Fruit fly (Drosophila melanogaster) whole organism, pupa: ENCODE data around the gene elm.

ENCODE experiments used
- CG34367 ChIP-seq: fragments of 200-800 bp; sonication (Bioruptor generic); optimal IDR thresholded peaks from 2 replicates; lab custom pipeline; 2018; ENCODE audit warnings: missing biosample characterization, mild to moderate bottlenecking, missing genetic modification characterization
- EcR ChIP-seq: fragments of 200-800 bp; sonication (Bioruptor generic); optimal IDR thresholded peaks from 3 replicates; lab custom pipeline; 2019; ENCODE audit warnings: missing biosample characterization, missing genetic modification characterization, mild to moderate bottlenecking, moderate library complexity, missing genetic modification reagents

DNA sequence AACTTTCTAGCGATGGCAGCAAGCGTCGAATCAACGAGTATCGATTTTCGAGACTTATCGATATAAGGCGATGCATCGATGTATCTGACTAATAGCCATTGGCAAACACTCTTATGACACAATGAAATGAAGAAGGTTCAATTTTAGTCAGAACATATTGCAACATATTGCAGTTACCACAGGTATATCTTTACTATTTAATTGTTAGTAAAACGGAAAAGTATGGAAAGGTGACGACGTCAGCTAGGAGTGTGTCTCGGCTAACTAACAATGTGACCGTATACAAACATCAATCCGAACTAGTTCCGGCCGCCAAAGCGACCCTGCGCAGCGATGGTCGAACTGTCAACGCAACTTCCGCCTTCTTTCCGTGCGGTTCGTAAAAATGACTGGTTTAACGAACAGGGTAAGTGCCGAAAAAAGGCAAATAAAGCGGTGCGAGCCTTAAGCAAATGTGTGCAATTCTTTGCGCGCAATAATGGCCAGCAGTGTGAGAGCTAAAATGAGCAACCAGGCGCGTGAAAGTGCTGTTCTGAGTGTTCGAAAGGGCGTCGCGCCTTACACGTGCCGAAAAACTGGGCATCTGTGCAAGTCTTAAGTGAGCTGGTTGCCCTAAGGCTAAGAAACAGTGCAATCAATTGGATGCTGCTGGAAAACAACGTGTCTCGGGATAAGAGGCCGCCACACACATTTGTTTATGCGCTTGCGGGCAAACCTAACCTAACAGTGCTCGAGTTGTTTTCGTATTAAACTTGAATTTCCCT, 30.4 kb downstream of the elm start, which contains the start of the genes Dph4, Spec2 and RpL13A:
- TF ChIP-seq CG34367: peak; percentile 83
- no peak for TF ChIP-seq EcR (GFP tag; lab: Kevin White, UChicago)
